Worm (Caenorhabditis elegans) whole organism, L4 larva: ENCODE results near the gene gsr-1.

Experiments used
- F44E2.7 ChIP-seq: fragments of 200-800 bp; sonication (Bioruptor generic); IDR thresholded peaks from 2 replicates; pipeline ENCODE4 v2.1.2; 2022; ENCODE audit warnings: missing genetic modification characterization, missing compliant biosample characterization
- Y105C5A.15 ChIP-seq: fragments of 200-800 bp; sonication (Bioruptor generic); IDR thresholded peaks from 2 replicates; pipeline ENCODE4 v1.3.6; 2022; ENCODE audit warnings: missing genetic modification characterization, missing compliant biosample characterization
- Y48G9A.11 ChIP-seq: fragments of 200-800 bp; sonication (Bioruptor generic); IDR thresholded peaks from 2 replicates; pipeline ENCODE4 v1.3.6; 2022; ENCODE audit warnings: missing genetic modification reagents, missing genetic modification characterization, missing compliant biosample characterization
- Y5F2A.4 ChIP-seq: fragments of 200-800 bp; sonication (Bioruptor generic); optimal IDR thresholded peaks from 2 replicates; lab custom pipeline; 2018; ENCODE audit warnings: mild to moderate bottlenecking, missing genetic modification characterization, missing compliant biosample characterization
- Y75B8A.6 ChIP-seq: fragments of 200-800 bp; sonication (Bioruptor generic); IDR thresholded peaks from 2 replicates; pipeline ENCODE4 v1.3.6; 2022; ENCODE audit warnings: missing genetic modification reagents, missing genetic modification characterization, missing compliant biosample characterization
- aly-2 ChIP-seq: sonication (generic microtip); optimal IDR thresholded peaks from 2 replicates; lab custom pipeline; 2018; ENCODE audit warnings: missing biosample characterization, missing genetic modification characterization
- ama-1 ChIP-seq: fragments of 150-350 bp; optimal IDR thresholded peaks from 2 replicates; lab custom pipeline; 2014; ENCODE audit warnings: inconsistent platforms, mixed read lengths
- ceh-20 ChIP-seq: fragments of 200-800 bp; sonication (Bioruptor generic); IDR thresholded peaks from 2 replicates; pipeline ENCODE4 v1.3.6; 2022; ENCODE audit warnings: missing genetic modification reagents, missing genetic modification characterization, missing compliant biosample characterization
- ceh-44 ChIP-seq: fragments of 200-800 bp; sonication (Bioruptor generic); IDR thresholded peaks from 2 replicates; pipeline ENCODE4 v1.3.6; 2022; ENCODE audit warnings: missing genetic modification reagents, missing genetic modification characterization, missing compliant biosample characterization
- ceh-62 ChIP-seq: sonication (generic microtip); optimal IDR thresholded peaks from 2 replicates; lab custom pipeline; 2017; ENCODE audit warnings: missing biosample characterization, missing genetic modification characterization
- cey-2 ChIP-seq: sonication (generic microtip); optimal IDR thresholded peaks from 3 replicates; lab custom pipeline; 2017; ENCODE audit warnings: missing genetic modification characterization, mild to moderate bottlenecking, missing compliant biosample characterization, antibody characterized with exemption, borderline replicate concordance; ENCODE audit not compliant: insufficient read depth
- daf-16 ChIP-seq, 3 experiments: sonication (generic microtip); optimal IDR thresholded peaks; 2 replicates each; lab custom pipeline; 2016 to 2017; ENCODE audit warnings: missing genetic modification characterization in 3 of 3, missing genetic modification reagents in 3 of 3, mild to moderate bottlenecking in 2 of 3, missing compliant biosample characterization in 2 of 3, missing biosample characterization in 1 of 3, moderate library complexity in 1 of 3
- daf-19 ChIP-seq: fragments of 200-800 bp; sonication (Bioruptor generic); conservative IDR thresholded peaks from 2 replicates; pipeline ENCODE4 v1.3.6; 2022; ENCODE audit warnings: missing genetic modification characterization, missing compliant biosample characterization
- dmd-6 ChIP-seq: fragments of 200-800 bp; sonication (Bioruptor generic); IDR thresholded peaks from 2 replicates; pipeline ENCODE4 v1.3.6; 2022; ENCODE audit warnings: missing genetic modification reagents, missing genetic modification characterization, missing compliant biosample characterization
- dmd-8 ChIP-seq: fragments of 200-800 bp; sonication (Bioruptor generic); IDR thresholded peaks from 2 replicates; pipeline ENCODE4 v1.3.6; 2022; ENCODE audit warnings: missing genetic modification characterization, missing compliant biosample characterization
- dmd-9 ChIP-seq: fragments of 200-800 bp; sonication (Bioruptor generic); IDR thresholded peaks from 2 replicates; pipeline ENCODE4 v1.3.6; 2022; ENCODE audit warnings: missing genetic modification reagents, missing genetic modification characterization, missing compliant biosample characterization
- dve-1 ChIP-seq: sonication (generic microtip); optimal IDR thresholded peaks from 2 replicates; lab custom pipeline; 2017; ENCODE audit warnings: antibody characterized with exemption, mild to moderate bottlenecking, missing genetic modification characterization, missing compliant biosample characterization; ENCODE audit not compliant: insufficient read depth
- gei-8 ChIP-seq: fragments of 200-800 bp; sonication (Bioruptor generic); optimal IDR thresholded peaks from 2 replicates; lab custom pipeline; 2018; ENCODE audit warnings: mild to moderate bottlenecking, missing genetic modification characterization, missing compliant biosample characterization
- hif-1 ChIP-seq, 2 experiments: sonication (generic microtip); optimal IDR thresholded peaks; 2 replicates each; lab custom pipeline; 2016 to 2017; ENCODE audit warnings: missing compliant biosample characterization in 2 of 2, missing genetic modification characterization in 2 of 2, missing genetic modification reagents in 2 of 2, missing genotype in 2 of 2, mild to moderate bottlenecking in 1 of 2
- hlh-30 ChIP-seq: sonication (generic microtip); optimal IDR thresholded peaks from 2 replicates; lab custom pipeline; 2017; ENCODE audit warnings: antibody characterized with exemption, mild to moderate bottlenecking, missing genetic modification characterization, missing compliant biosample characterization; ENCODE audit not compliant: insufficient read depth
- madf-9 ChIP-seq: fragments of 200-800 bp; sonication (Bioruptor generic); conservative IDR thresholded peaks from 2 replicates; pipeline ENCODE4 v1.3.6; 2022; ENCODE audit warnings: missing genetic modification reagents, missing genetic modification characterization, missing compliant biosample characterization
- mep-1 ChIP-seq: fragments of 150-350 bp; sonication (generic microtip); optimal IDR thresholded peaks from 3 replicates; lab custom pipeline; 2014; ENCODE audit warnings: missing biosample characterization, missing genetic modification characterization
- mxl-2 ChIP-seq: fragments of 200-800 bp; sonication (Bioruptor generic); conservative IDR thresholded peaks from 2 replicates; pipeline ENCODE4 v1.3.6; 2022; ENCODE audit warnings: missing genetic modification reagents, missing genetic modification characterization, missing compliant biosample characterization
- nhr-102 ChIP-seq: sonication (generic microtip); optimal IDR thresholded peaks from 2 replicates; lab custom pipeline; 2016; ENCODE audit warnings: mild to moderate bottlenecking, missing genetic modification characterization, moderate library complexity, missing compliant biosample characterization
- nhr-111 ChIP-seq: fragments of 200-800 bp; sonication (Bioruptor generic); optimal IDR thresholded peaks from 2 replicates; lab custom pipeline; 2018; ENCODE audit warnings: mild to moderate bottlenecking, missing genetic modification characterization, missing compliant biosample characterization
- nhr-28 ChIP-seq: fragments of 150-350 bp; optimal IDR thresholded peaks from 2 replicates; lab custom pipeline; 2014; ENCODE audit warnings: missing biosample characterization, missing genetic modification characterization
- pha-4 ChIP-seq, 2 experiments: fragments of 150-350 bp in 1 of 2; fragments of 200-800 bp in 1 of 2; sonication (Bioruptor generic) in 1 of 2; IDR thresholded peaks in 1 of 2; optimal IDR thresholded peaks in 1 of 2; 2 replicates each; pipeline versions ENCODE4 v1.3.6 to Lab custom; 2014 to 2022; ENCODE audit warnings: missing genetic modification characterization in 2 of 2, missing genetic modification reagents in 2 of 2, missing biosample characterization in 1 of 2, missing compliant biosample characterization in 1 of 2
- php-3 ChIP-seq: fragments of 200-800 bp; sonication (Bioruptor generic); IDR thresholded peaks from 2 replicates; pipeline ENCODE4 v1.3.6; 2022; ENCODE audit warnings: missing genetic modification reagents, missing genetic modification characterization, missing compliant biosample characterization
- rbr-2 ChIP-seq: sonication (generic microtip); optimal IDR thresholded peaks from 2 replicates; lab custom pipeline; 2016; ENCODE audit warnings: missing genotype, missing genetic modification characterization, missing compliant biosample characterization
- sdz-12 ChIP-seq: fragments of 200-800 bp; sonication (Bioruptor generic); optimal IDR thresholded peaks from 2 replicates; lab custom pipeline; 2018; ENCODE audit warnings: mild to moderate bottlenecking, missing genetic modification characterization, missing compliant biosample characterization
- skn-1 ChIP-seq: fragments of 150-350 bp; optimal IDR thresholded peaks from 2 replicates; lab custom pipeline; 2014; ENCODE audit warnings: missing biosample characterization, missing genetic modification characterization
- unc-62 ChIP-seq, 3 experiments: fragments of 150-350 bp in 1 of 3; sonication (generic microtip); optimal IDR thresholded peaks in 2 of 3; peaks in 1 of 3; 1 replicate in 1 of 3; 2 replicates in 2 of 3; lab custom pipeline; 2014 to 2017; ENCODE audit warnings: missing biosample characterization in 3 of 3, missing genetic modification characterization in 3 of 3, missing genetic modification reagents in 3 of 3, missing genotype in 1 of 3
- zip-2 ChIP-seq: fragments of 150-350 bp; optimal IDR thresholded peaks from 2 replicates; lab custom pipeline; 2014; ENCODE audit warnings: missing biosample characterization, missing genetic modification characterization

Gene gsr-1

DNA sequence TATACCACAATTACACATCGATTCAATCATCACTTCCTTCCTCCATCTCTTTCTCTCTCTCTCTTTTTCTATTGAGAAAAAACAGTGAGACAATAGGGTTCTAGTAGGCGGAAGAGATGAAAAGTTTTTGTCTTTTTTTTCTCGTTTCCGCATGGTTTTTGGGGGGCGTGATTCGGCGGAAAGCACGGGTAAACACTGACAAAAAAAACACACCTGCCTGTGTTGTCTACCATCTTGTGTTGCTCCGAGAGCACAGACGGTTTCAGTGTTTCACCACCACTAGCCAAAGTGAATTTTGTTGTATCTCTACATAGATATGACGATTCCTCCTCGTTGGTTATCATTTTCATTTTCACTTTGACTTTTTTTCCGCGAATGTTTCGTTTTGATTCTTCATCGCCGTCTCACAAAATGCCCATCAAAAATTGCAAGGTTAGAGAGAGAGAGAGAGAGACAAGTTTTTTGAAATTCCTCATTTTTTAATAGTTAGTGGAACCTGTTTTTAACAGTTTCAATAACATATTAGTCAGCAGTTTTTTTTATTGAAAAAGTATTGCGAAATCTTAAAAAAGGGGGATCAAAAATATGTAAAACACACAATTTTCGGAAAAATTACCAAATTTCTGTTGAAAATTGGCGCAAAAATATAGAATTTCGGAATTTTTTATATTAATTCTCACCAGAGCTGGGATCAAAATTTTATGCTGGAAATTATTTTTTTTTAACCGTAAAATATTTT, 13.3 kb upstream of the gsr-1 start (continued):
- TF ChIP-seq ceh-20 (GFP tag; lab: Robert Waterston, UW) (no peak), madf-9 (GFP tag; lab: Robert Waterston, UW) (no peak), Y75B8A.6 (GFP tag; lab: Robert Waterston, UW) (no peak), dve-1 (tag; lab: Kevin White, UChicago) (peak; percentile 14), zip-2 (tag; lab: Kevin White, UChicago) (no peak), nhr-28 (peak; percentile 50), mep-1 (tag; lab: Kevin White, UChicago) (peak; percentile 10), F44E2.7 (GFP tag; lab: Robert Waterston, UW) (no peak), dmd-9 (GFP tag; lab: Robert Waterston, UW) (no peak), cey-2 (tag; lab: Kevin White, UChicago) (no peak), sdz-12 (GFP tag; lab: Kevin White, UChicago) (no peak), dmd-8 (GFP tag; lab: Robert Waterston, UW) (no peak), Y48G9A.11 (GFP tag; lab: Robert Waterston, UW) (no peak), gei-8 (no peak), hlh-30 (tag; lab: Kevin White, UChicago) (peak; percentile 76), Y5F2A.4 (GFP tag; lab: Kevin White, UChicago) (no peak), pha-4 (GFP tag; IDR thresholded peaks at IDR 0.05; lab: Robert Waterston, UW) (no peak), pha-4 (tag; optimal IDR thresholded peaks at IDR 0.05; lab: Kevin White, UChicago) (peak; percentile 49), unc-62 (GFP tag; optimal IDR thresholded peaks at IDR 0.05 in 1 of 2; lab: Kevin White, UChicago) (peak in 1 of 2 experiments; percentile 88), unc-62 (tag; optimal IDR thresholded peaks at IDR 0.05; lab: Kevin White, UChicago) (no peak), php-3 (no peak), skn-1 (no peak), rbr-2 (tag; lab: Kevin White, UChicago) (no peak), mxl-2 (GFP tag; lab: Robert Waterston, UW) (no peak), dmd-6 (peak; percentile 54; the same call in 1 of the 2 replicates), nhr-111 (GFP tag; lab: Kevin White, UChicago) (no peak), daf-16 (GFP tag; optimal IDR thresholded peaks at IDR 0.05; lab: Kevin White, UChicago) (no peak), daf-16 (tag; optimal IDR thresholded peaks at IDR 0.05; lab: Kevin White, UChicago) (peak; percentile 41)
- TF ChIP-seq, all 104 proteins: peak for 11

ce11 chrIII:3643602-3644001, 7.1 kb upstream of the gsr-1 start:
- no peak for TF ChIP-seq daf-19 (GFP tag; lab: Robert Waterston, UW)

DNA sequence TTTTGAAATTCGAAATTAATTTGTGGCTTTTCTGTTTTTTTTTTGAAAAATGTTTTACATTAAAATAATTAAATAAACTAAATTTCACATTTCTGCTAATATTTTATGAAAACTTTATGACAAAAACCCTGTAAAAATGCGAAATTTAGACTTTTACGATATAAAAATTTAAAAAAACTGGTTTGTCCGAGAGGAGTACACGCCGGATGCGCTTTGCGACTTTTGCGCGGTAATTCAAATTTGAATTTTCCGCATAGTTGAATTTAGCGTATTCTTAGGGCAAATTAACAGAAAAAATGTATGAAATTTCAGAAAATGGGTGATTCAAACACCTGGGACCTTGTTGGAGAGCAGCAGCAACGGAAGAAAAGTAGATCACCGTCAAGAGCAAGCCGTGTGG, 6.6 kb upstream of the gsr-1 start, which contains the start of gene unc-93:
Gene unc-93 (plus strand): TSS at position 301 of the 400 bp plus-strand sequence.
- no peak for TF ChIP-seq nhr-102 (tag; lab: Kevin White, UChicago)
- no peak for TF ChIP-seq ceh-44 (GFP tag; lab: Robert Waterston, UW)
- no peak for TF ChIP-seq Y105C5A.15 (GFP tag; lab: Robert Waterston, UW)
- no peak for TF ChIP-seq aly-2
- no peak for TF ChIP-seq ceh-62 (tag; lab: Kevin White, UChicago)
- TF ChIP-seq rbr-2 (tag; lab: Kevin White, UChicago): no peak
- no peak for TF ChIP-seq ama-1 (lab: Kevin White, UChicago)
- no peak for TF ChIP-seq hif-1 (tag; optimal IDR thresholded peaks at IDR 0.05; lab: Kevin White, UChicago)
